Worm (Caenorhabditis elegans): Measurements from ENCODE around the gene F40G9.9.

DNA sequence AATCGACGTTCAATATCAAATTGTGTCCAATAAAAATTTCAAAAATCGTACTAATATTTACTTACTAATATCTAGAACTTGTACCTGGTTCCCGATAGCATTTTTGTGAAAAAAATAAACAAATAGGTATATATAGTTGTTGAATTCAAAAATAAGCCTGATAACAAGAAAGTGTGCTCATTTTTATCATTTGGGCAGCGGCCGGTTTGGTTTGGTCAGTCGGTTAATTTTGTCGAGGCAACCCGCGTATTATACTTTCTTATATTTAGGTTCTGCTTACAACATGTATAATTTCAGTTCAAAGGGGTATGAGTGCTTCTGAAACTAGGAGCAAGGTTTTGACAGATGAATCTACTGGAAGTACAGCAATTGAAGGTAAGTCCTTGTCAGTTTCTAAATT, 40.9 kb downstream of the F40G9.9 start, which contains the start of the genes nhr-280 and C29F9.2:
- TF ChIP-seq sem-2 (GFP tag; optimal IDR thresholded peaks at IDR 0.05), result no peak
- TF ChIP-seq unc-120 (tag; optimal IDR thresholded peaks at IDR 0.05; ENCODE audit: poor library complexity, severe bottlenecking), result no peak
- no peak for TF ChIP-seq snpc-4 (tag; optimal IDR thresholded peaks at IDR 0.05)
- no peak for TF ChIP-seq lin-13 (tag; optimal IDR thresholded peaks at IDR 0.05)
- TF ChIP-seq nhr-237 (tag; optimal IDR thresholded peaks at IDR 0.05), result no peak
- TF ChIP-seq elt-3 (tag; optimal IDR thresholded peaks at IDR 0.05), result no peak
- no peak for TF ChIP-seq ztf-11 (tag; optimal IDR thresholded peaks at IDR 0.05)
- no peak for TF ChIP-seq unc-62 (GFP tag; optimal IDR thresholded peaks at IDR 0.05)
- no peak for TF ChIP-seq nhr-76 (tag; optimal IDR thresholded peaks at IDR 0.05)
- no peak for TF ChIP-seq lsy-2 (tag; optimal IDR thresholded peaks at IDR 0.05)
- no peak for TF ChIP-seq ceh-83 (GFP tag; optimal IDR thresholded peaks at IDR 0.05)

Measured in whole organism, mixed stage, embryonic.